Worm (Caenorhabditis elegans): ENCODE results near the gene kin-21.

The kin-21 gene

DNA sequence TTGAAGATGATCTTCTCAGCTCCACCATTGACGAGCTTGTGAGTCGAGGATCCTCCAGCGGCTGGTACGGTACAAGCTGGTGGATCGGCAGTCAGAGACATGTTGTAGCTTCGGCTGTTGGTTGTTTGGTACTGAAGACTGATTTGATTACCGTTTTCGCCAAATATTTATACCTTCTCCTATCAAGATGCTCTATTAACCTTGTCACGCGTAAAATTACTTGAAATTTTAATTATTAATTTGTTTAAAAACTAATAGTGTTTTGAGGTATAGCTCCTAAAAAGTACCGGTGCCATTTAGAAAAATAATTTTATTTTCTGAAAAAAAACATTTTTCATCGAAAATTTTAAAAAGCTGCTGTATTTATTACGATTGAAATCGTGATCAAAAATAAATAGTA is 18.2 kb downstream of the kin-21 start, which contains the start of gene ssp-10:
ssp-10 (minus strand) TSS at position 101 of the 400 bp plus-strand sequence.
- no peak for TF ChIP-seq snpc-4 (tag; optimal IDR thresholded peaks at IDR 0.05)
- no peak for TF ChIP-seq tbx-2 (tag; optimal IDR thresholded peaks at IDR 0.05)
- TF ChIP-seq eor-1 (tag; optimal IDR thresholded peaks at IDR 0.05) = no peak
- no peak for TF ChIP-seq lsy-12 (tag; optimal IDR thresholded peaks at IDR 0.05)
- TF ChIP-seq unc-62 (GFP tag; optimal IDR thresholded peaks at IDR 0.05) = no peak
- TF ChIP-seq lin-15B (tag; optimal IDR thresholded peaks at IDR 0.05) = no peak

DNA sequence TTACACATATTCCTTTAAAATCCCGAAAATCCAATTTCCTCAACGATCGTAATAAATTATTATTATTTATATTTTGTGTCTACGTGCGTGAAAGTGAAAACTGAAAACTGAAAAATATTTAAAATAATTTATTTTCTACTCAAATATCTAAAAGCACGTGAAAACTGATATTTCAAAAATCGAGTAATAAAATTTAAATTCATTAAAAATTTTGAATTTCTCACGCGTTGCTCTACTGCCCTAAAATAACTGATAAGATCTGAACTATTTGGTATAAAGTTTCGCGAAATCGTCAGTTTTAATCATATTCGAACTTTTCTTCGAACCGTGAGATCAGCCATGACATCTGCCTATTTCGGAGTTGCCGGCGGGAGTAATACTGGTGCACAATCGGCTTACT is 19.6 kb downstream of the kin-21 start, which contains the start of gene ssq-1:
ssq-1 (plus strand) TSS at position 301 of the 400 bp plus-strand sequence.
- TF ChIP-seq nhr-237 (tag; optimal IDR thresholded peaks at IDR 0.05) (no peak), nfya-1 (tag; optimal IDR thresholded peaks at IDR 0.05; ENCODE audit: insufficient read depth) (no peak), tbx-2 (tag; optimal IDR thresholded peaks at IDR 0.05) (no peak), nhr-76 (tag; optimal IDR thresholded peaks at IDR 0.05) (no peak), lsy-12 (tag; optimal IDR thresholded peaks at IDR 0.05) (no peak), unc-39 (tag; optimal IDR thresholded peaks at IDR 0.05) (no peak), ceh-82 (tag; optimal IDR thresholded peaks at IDR 0.05) (no peak), ceh-16 (tag; optimal IDR thresholded peaks at IDR 0.05) (no peak), mdl-1 (tag; optimal IDR thresholded peaks at IDR 0.05) (no peak), unc-62 (GFP tag; optimal IDR thresholded peaks at IDR 0.05) (no peak), nhr-12 (tag; optimal IDR thresholded peaks at IDR 0.05) (no peak), sea-2 (GFP tag; optimal IDR thresholded peaks at IDR 0.05) (no peak), jun-1 (tag; optimal IDR thresholded peaks at IDR 0.05) (no peak), ZK546.5 (tag; optimal IDR thresholded peaks at IDR 0.05) (no peak), hmg-11 (tag; optimal IDR thresholded peaks at IDR 0.05) (no peak), fkh-10 (GFP tag; optimal IDR thresholded peaks at IDR 0.05) (no peak), zag-1 (tag; optimal IDR thresholded peaks at IDR 0.05) (no peak), elt-2 (tag; optimal IDR thresholded peaks at IDR 0.05) (no peak), mml-1 (tag; optimal IDR thresholded peaks at IDR 0.05) (no peak), nhr-25 (tag; optimal IDR thresholded peaks at IDR 0.05) (no peak)

DNA sequence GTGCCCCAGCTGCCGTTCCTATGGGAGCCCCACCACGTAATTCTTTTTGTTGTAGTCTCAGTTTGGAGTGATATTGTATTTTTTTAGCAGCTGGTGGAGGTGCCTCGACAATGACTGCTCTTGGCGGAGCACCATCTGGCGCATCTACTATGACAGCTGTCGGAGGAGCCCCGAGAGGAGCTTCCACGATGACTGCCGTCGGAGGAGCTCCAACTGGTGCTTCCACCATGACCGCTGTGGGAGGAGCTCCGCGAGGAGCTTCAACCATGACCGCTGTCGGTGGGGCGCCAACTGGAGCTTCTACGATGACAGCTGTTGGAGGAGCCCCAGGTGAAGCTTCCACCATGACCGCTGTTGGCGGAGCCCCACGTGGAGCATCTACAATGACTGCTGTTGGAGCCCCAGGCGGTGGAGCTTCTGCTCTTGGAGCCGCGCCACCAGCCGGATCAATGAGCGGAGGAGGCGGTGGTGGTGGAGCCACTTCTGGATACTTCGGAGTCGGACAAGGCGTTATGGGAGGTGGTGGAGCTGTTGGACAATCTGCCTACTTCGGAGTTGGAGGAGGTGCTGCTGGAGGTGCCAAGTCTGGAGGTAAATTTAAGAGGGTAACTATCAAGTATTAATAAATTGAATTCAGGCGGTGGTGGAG is 20.3 kb downstream of the kin-21 start:
- TF ChIP-seq ztf-11 (tag; optimal IDR thresholded peaks at IDR 0.05) (no peak), mml-1 (tag; optimal IDR thresholded peaks at IDR 0.05) (no peak), hmg-11 (tag; optimal IDR thresholded peaks at IDR 0.05) (no peak), ztf-4 (tag; optimal IDR thresholded peaks at IDR 0.05) (no peak), ceh-82 (tag; optimal IDR thresholded peaks at IDR 0.05) (no peak), nhr-12 (tag; optimal IDR thresholded peaks at IDR 0.05) (no peak), ceh-16 (tag; optimal IDR thresholded peaks at IDR 0.05) (no peak), ZK546.5 (tag; optimal IDR thresholded peaks at IDR 0.05) (no peak), skn-1 (tag; optimal IDR thresholded peaks at IDR 0.05) (no peak), egl-5 (tag; optimal IDR thresholded peaks at IDR 0.05) (no peak), nhr-77 (tag; optimal IDR thresholded peaks at IDR 0.05) (no peak), tbx-2 (tag; optimal IDR thresholded peaks at IDR 0.05) (no peak), nhr-28 (tag; optimal IDR thresholded peaks at IDR 0.05) (no peak), nhr-11 (tag; optimal IDR thresholded peaks at IDR 0.05) (no peak), egl-27 (tag; optimal IDR thresholded peaks at IDR 0.05) (no peak), snpc-4 (tag; optimal IDR thresholded peaks at IDR 0.05) (no peak), pqm-1 (tag; optimal IDR thresholded peaks at IDR 0.05) (no peak), lin-39 (tag; optimal IDR thresholded peaks at IDR 0.05) (no peak), nhr-67 (tag; optimal IDR thresholded peaks at IDR 0.05) (no peak), ama-1 (optimal IDR thresholded peaks at IDR 0.05) (no peak)

DNA sequence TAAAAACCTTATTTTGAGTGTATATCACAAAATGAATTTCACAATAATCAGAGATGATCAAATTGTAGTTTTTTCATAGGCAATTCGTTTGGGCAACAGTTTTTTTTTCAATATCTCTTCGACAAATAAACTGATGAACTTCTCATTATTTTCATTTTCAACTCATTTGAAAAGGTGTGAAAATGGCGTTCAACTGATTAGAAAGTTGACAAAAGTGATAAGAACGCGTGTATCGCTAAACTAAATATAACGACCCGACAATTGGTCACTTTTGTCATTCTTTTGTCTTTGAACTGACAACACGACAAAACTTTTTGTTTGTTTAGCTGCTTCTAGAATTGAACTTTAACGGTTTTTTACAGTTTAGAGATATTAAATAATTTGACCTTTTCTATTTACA is 22.3 kb downstream of the kin-21 start:
- peak; percentile 39 for TF ChIP-seq pqm-1 (tag; optimal IDR thresholded peaks at IDR 0.05)
- peak; percentile 64 for TF ChIP-seq elt-2 (tag; optimal IDR thresholded peaks at IDR 0.05)
- peak; percentile 73 for TF ChIP-seq pha-4 (tag; optimal IDR thresholded peaks at IDR 0.05)
- no peak for TF ChIP-seq nhr-23 (tag; optimal IDR thresholded peaks at IDR 0.05)

Data from whole organism, L3 larva.